Worm (Caenorhabditis elegans) whole organism, young adult: ENCODE measurements around the gene fbxa-99.

ENCODE experiments used
- B0035.1 ChIP-seq: sonication (generic microtip); optimal IDR thresholded peaks from 2 replicates; lab custom pipeline; 2016; ENCODE audit warnings: missing genetic modification characterization, mild to moderate bottlenecking, missing compliant biosample characterization, missing genotype, missing genetic modification reagents
- B0261.1 ChIP-seq: sonication (generic microtip); optimal IDR thresholded peaks from 2 replicates; lab custom pipeline; 2016; ENCODE audit warnings: mild to moderate bottlenecking, missing genetic modification characterization, moderate library complexity, missing compliant biosample characterization
- B0336.3 ChIP-seq: fragments of 200-800 bp; sonication (Bioruptor generic); IDR thresholded peaks from 2 replicates; pipeline ENCODE4 v1.3.6; 2022; ENCODE audit warnings: missing genetic modification characterization, missing compliant biosample characterization
- C17E4.6 ChIP-seq: fragments of 200-800 bp; sonication (Bioruptor generic); IDR thresholded peaks from 2 replicates; pipeline ENCODE4 v1.3.6; 2022; ENCODE audit warnings: missing genetic modification reagents, missing genetic modification characterization, missing compliant biosample characterization
- D2030.7 ChIP-seq: fragments of 200-800 bp; sonication (Bioruptor generic); IDR thresholded peaks from 2 replicates; pipeline ENCODE4 v1.3.6; 2022; ENCODE audit warnings: missing genetic modification reagents, missing genetic modification characterization, missing compliant biosample characterization
- F10E7.11 ChIP-seq: sonication (generic microtip); optimal IDR thresholded peaks from 2 replicates; lab custom pipeline; 2017; ENCODE audit warnings: mild to moderate bottlenecking, missing genetic modification characterization, moderate library complexity, missing compliant biosample characterization
- F52B5.7 ChIP-seq: sonication (generic microtip); optimal IDR thresholded peaks from 2 replicates; lab custom pipeline; 2016; ENCODE audit warnings: mild to moderate bottlenecking, missing genetic modification characterization, missing compliant biosample characterization
- F57C9.4 ChIP-seq: sonication (generic microtip); optimal IDR thresholded peaks from 2 replicates; lab custom pipeline; 2017; ENCODE audit warnings: mild to moderate bottlenecking, missing genetic modification characterization, missing compliant biosample characterization
- T26A5.8 ChIP-seq: sonication (generic microtip); optimal IDR thresholded peaks from 2 replicates; lab custom pipeline; 2016; ENCODE audit warnings: missing genetic modification characterization, missing compliant biosample characterization
- Y53F4B.3 ChIP-seq: fragments of 200-800 bp; sonication (Bioruptor generic); IDR thresholded peaks from 2 replicates; pipeline ENCODE4 v1.3.6; 2022; ENCODE audit warnings: missing genetic modification reagents, missing genetic modification characterization, missing compliant biosample characterization
- ZK185.1 ChIP-seq: sonication (generic microtip); optimal IDR thresholded peaks from 2 replicates; lab custom pipeline; 2016; ENCODE audit warnings: mild to moderate bottlenecking, missing genetic modification characterization, missing compliant biosample characterization; ENCODE audit not compliant: poor library complexity, severe bottlenecking
- atf-7 ChIP-seq: sonication (generic microtip); optimal IDR thresholded peaks from 2 replicates; lab custom pipeline; 2017; ENCODE audit warnings: mild to moderate bottlenecking, missing genetic modification characterization, missing compliant biosample characterization
- cebp-2 ChIP-seq: fragments of 200-800 bp; sonication (Bioruptor generic); IDR thresholded peaks from 2 replicates; pipeline ENCODE4 v1.3.6; 2022; ENCODE audit warnings: missing genetic modification characterization, missing compliant biosample characterization
- ceh-100 ChIP-seq: fragments of 200-800 bp; sonication (Bioruptor generic); IDR thresholded peaks from 2 replicates; pipeline ENCODE4 v1.3.6; 2022; ENCODE audit warnings: missing genetic modification reagents, missing genetic modification characterization, missing compliant biosample characterization
- ceh-27 ChIP-seq: fragments of 200-800 bp; sonication (Bioruptor generic); optimal IDR thresholded peaks from 2 replicates; lab custom pipeline; 2018; ENCODE audit warnings: mild to moderate bottlenecking, missing genetic modification characterization, moderate library complexity, missing compliant biosample characterization
- ceh-91 ChIP-seq: fragments of 200-800 bp; sonication (Bioruptor generic); IDR thresholded peaks from 2 replicates; pipeline ENCODE4 v1.3.6; 2022; ENCODE audit warnings: missing genetic modification reagents, missing genetic modification characterization, missing compliant biosample characterization
- dpff-1 ChIP-seq: sonication (generic microtip); optimal IDR thresholded peaks from 2 replicates; lab custom pipeline; 2017; ENCODE audit warnings: mild to moderate bottlenecking, missing genetic modification characterization, missing compliant biosample characterization
- efl-1 ChIP-seq: fragments of 150-350 bp; optimal IDR thresholded peaks from 2 replicates; lab custom pipeline; 2014; ENCODE audit warnings: missing biosample characterization, missing genetic modification reagents, missing genetic modification characterization
- hlh-12 ChIP-seq: sonication (generic microtip); optimal IDR thresholded peaks from 2 replicates; lab custom pipeline; 2016; ENCODE audit warnings: missing genetic modification characterization, missing compliant biosample characterization
- lag-1 ChIP-seq: fragments of 200-800 bp; sonication (Bioruptor generic); IDR thresholded peaks from 2 replicates; pipeline ENCODE4 v1.3.6; 2022; ENCODE audit warnings: missing genetic modification reagents, missing genetic modification characterization, missing compliant biosample characterization
- madf-8 ChIP-seq: fragments of 200-800 bp; sonication (Bioruptor generic); conservative IDR thresholded peaks from 2 replicates; pipeline ENCODE4 v1.3.6; 2022; ENCODE audit warnings: missing genetic modification reagents, missing genetic modification characterization, missing compliant biosample characterization
- mcd-1 ChIP-seq: fragments of 200-800 bp; sonication (Bioruptor generic); IDR thresholded peaks from 2 replicates; pipeline ENCODE4 v1.3.6; 2022; ENCODE audit warnings: missing genetic modification reagents, missing genetic modification characterization, missing compliant biosample characterization
- mxl-1 ChIP-seq: sonication (generic microtip); optimal IDR thresholded peaks from 2 replicates; lab custom pipeline; 2016; ENCODE audit warnings: missing genetic modification characterization, missing compliant biosample characterization
- nfya-1 ChIP-seq: sonication (generic microtip); optimal IDR thresholded peaks from 2 replicates; lab custom pipeline; 2017; ENCODE audit warnings: antibody characterized with exemption, missing compliant biosample characterization, missing genetic modification characterization, borderline replicate concordance; ENCODE audit not compliant: insufficient read depth
- nfya-2 ChIP-seq: fragments of 200-800 bp; sonication (Bioruptor generic); IDR thresholded peaks from 2 replicates; pipeline ENCODE4 v1.3.6; 2022; ENCODE audit warnings: missing genetic modification reagents, missing genetic modification characterization, missing compliant biosample characterization
- nhr-90 ChIP-seq: sonication (generic microtip); optimal IDR thresholded peaks from 2 replicates; lab custom pipeline; 2016; ENCODE audit warnings: missing genotype, mild to moderate bottlenecking, missing genetic modification characterization, missing compliant biosample characterization
- pbrm-1 ChIP-seq: fragments of 200-800 bp; sonication (Bioruptor generic); IDR thresholded peaks from 2 replicates; pipeline ENCODE4 v1.3.6; 2022; ENCODE audit warnings: missing genetic modification reagents, missing genetic modification characterization, missing compliant biosample characterization
- pha-4 ChIP-seq: fragments of 150-350 bp; sonication (generic microtip); optimal IDR thresholded peaks from 2 replicates; lab custom pipeline; 2014; ENCODE audit warnings: missing biosample characterization, missing genetic modification reagents, missing genetic modification characterization
- rcor-1 ChIP-seq: fragments of 200-800 bp; sonication (Bioruptor generic); IDR thresholded peaks from 2 replicates; pipeline ENCODE4 v1.3.6; 2022; ENCODE audit warnings: missing genetic modification reagents, missing genetic modification characterization, missing compliant biosample characterization
- sea-2 ChIP-seq: fragments of 200-800 bp; sonication (Bioruptor generic); IDR thresholded peaks from 2 replicates; pipeline ENCODE4 v1.3.6; 2022; ENCODE audit warnings: missing genetic modification characterization, missing compliant biosample characterization
- snpc-3.4 ChIP-seq: sonication (generic microtip); optimal IDR thresholded peaks from 2 replicates; lab custom pipeline; 2017; ENCODE audit warnings: missing genetic modification characterization, mild to moderate bottlenecking, missing compliant biosample characterization, antibody characterized with exemption, moderate library complexity, missing genotype, missing genetic modification reagents
- somi-1 ChIP-seq: fragments of 200-800 bp; sonication (Bioruptor generic); optimal IDR thresholded peaks from 2 replicates; lab custom pipeline; 2018; ENCODE audit warnings: mild to moderate bottlenecking, missing genetic modification characterization, missing compliant biosample characterization
- tbp1 ChIP-seq: fragments of 200-800 bp; sonication (Bioruptor generic); optimal IDR thresholded peaks from 2 replicates; lab custom pipeline; 2018; ENCODE audit warnings: mild to moderate bottlenecking, missing genetic modification characterization, missing compliant biosample characterization
- xnd-1 ChIP-seq: sonication (generic microtip); optimal IDR thresholded peaks from 2 replicates; lab custom pipeline; 2016; ENCODE audit warnings: missing genotype, missing genetic modification reagents, missing genetic modification characterization, missing compliant biosample characterization
- zfh-2 ChIP-seq: fragments of 200-800 bp; sonication (Bioruptor generic); conservative IDR thresholded peaks from 2 replicates; pipeline ENCODE4 v1.3.6; 2022; ENCODE audit warnings: missing genetic modification reagents, missing genetic modification characterization, missing compliant biosample characterization
- ztf-18 ChIP-seq: sonication (generic microtip); optimal IDR thresholded peaks from 2 replicates; lab custom pipeline; 2016; ENCODE audit warnings: missing genotype, mild to moderate bottlenecking, missing genetic modification characterization, missing compliant biosample characterization
- ztf-25 ChIP-seq: fragments of 200-800 bp; sonication (Bioruptor generic); IDR thresholded peaks from 2 replicates; pipeline ENCODE4 v1.3.6; 2022; ENCODE audit warnings: missing genetic modification reagents, missing genetic modification characterization, missing compliant biosample characterization
- ztf-3 ChIP-seq: fragments of 200-800 bp; sonication (Bioruptor generic); optimal IDR thresholded peaks from 2 replicates; lab custom pipeline; 2018; ENCODE audit warnings: mild to moderate bottlenecking, missing genetic modification characterization, missing compliant biosample characterization
- ztf-6 ChIP-seq: fragments of 200-800 bp; sonication (Bioruptor generic); IDR thresholded peaks from 2 replicates; pipeline ENCODE4 v1.3.6; 2022; ENCODE audit warnings: missing genetic modification reagents, missing genetic modification characterization, missing compliant biosample characterization

The fbxa-99 gene

DNA sequence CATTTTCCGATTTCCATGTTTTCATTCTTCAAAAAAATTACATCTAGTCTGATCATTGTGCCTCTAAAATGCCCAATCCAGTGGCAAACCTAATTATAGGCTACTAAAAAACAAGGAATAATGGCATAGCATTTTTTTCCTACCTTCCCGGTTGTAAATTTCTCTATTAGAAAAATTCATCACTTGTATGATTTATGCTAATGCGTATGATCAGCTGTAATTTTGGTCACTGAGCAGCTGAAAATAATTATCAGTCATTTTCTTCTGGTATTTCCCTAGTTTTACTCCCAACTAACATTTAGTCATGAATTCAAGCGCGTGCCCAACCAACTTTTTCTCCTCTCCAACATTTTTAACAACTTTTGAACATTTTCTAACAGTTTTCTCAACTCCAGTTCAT, 27.2 kb downstream of the fbxa-99 start, which contains the start of gene srh-186:
TSS of gene srh-186 (plus strand) at position 301 of the 400 bp plus-strand sequence.
- TF ChIP-seq snpc-3.4 (no peak), B0035.1 (tag; lab: Kevin White, UChicago) (no peak), somi-1 (GFP tag; lab: Kevin White, UChicago) (no peak), madf-8 (GFP tag; lab: Robert Waterston, UW) (no peak), hlh-12 (no peak), D2030.7 (GFP tag; lab: Robert Waterston, UW) (no peak), C17E4.6 (GFP tag; lab: Robert Waterston, UW) (no peak), nhr-90 (tag; lab: Kevin White, UChicago) (no peak), ztf-3 (GFP tag; lab: Kevin White, UChicago) (no peak), efl-1 (GFP tag; lab: Kevin White, UChicago) (no peak), B0261.1 (tag; lab: Kevin White, UChicago) (no peak), Y53F4B.3 (GFP tag; lab: Robert Waterston, UW) (no peak), rcor-1 (no peak)
- TF ChIP-seq, all 124 proteins: peak for 0

- no peak for TF ChIP-seq cebp-2
- no peak for TF ChIP-seq pha-4 (tag; lab: Kevin White, UChicago)
- TF ChIP-seq zfh-2 (GFP tag; lab: Robert Waterston, UW), result no peak
- no peak for TF ChIP-seq atf-7
- TF ChIP-seq T26A5.8, result no peak
- TF ChIP-seq ceh-100 (GFP tag; lab: Robert Waterston, UW), result no peak
- no peak for TF ChIP-seq ztf-25 (GFP tag; lab: Robert Waterston, UW)
- no peak for TF ChIP-seq lag-1 (GFP tag; lab: Robert Waterston, UW)
- no peak for TF ChIP-seq mcd-1
Measured at ce11 chrV:15954932-15955331, 27.7 kb downstream of the fbxa-99 start, which contains the start of gene srw-57. TSS of gene srw-57 (minus strand) at chrV:15955032.

DNA sequence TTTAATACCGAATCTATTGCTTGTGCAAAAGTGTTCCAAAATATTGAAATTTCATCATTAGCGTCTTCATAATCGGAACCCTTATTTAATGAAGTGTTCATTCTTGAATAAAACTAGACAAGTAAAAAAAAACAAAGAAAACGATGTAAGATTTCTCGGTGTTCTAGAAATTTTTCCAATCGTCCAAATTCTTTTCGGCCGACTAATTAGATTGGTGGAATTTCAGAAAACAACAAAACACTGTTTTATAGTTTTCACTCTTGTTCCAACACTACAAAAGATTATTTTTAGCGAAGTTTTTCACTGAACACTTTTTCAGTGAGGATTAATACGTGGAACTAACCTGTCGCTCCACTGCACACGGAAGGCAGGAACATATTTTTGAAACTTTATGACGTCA, 29.9 kb downstream of the fbxa-99 start, which contains the start of gene srw-56:
TSS of gene srw-56 (minus strand) at position 101 of the 400 bp plus-strand sequence.
- TF ChIP-seq nfya-1 (tag; lab: Kevin White, UChicago) (no peak), Y53F4B.3 (GFP tag; lab: Robert Waterston, UW) (no peak), zfh-2 (GFP tag; lab: Robert Waterston, UW) (no peak), mxl-1 (no peak)
- TF ChIP-seq, all 124 proteins: peak for 0

ce11 chrV:15950903-15951302, 31.8 kb downstream of the fbxa-99 start, which contains the start of gene srw-59:
TSS of gene srw-59 (minus strand) at chrV:15951003.
- TF ChIP-seq ceh-91 (no peak), tbp1 (GFP tag; lab: Kevin White, UChicago) (no peak), sea-2 (GFP tag; lab: Robert Waterston, UW) (no peak), dpff-1 (no peak), madf-8 (GFP tag; lab: Robert Waterston, UW) (no peak), nfya-2 (GFP tag; lab: Robert Waterston, UW) (no peak), ztf-18 (no peak), F57C9.4 (no peak), xnd-1 (tag; lab: Kevin White, UChicago) (no peak), ZK185.1 (no peak), B0336.3 (GFP tag; lab: Robert Waterston, UW) (no peak), ztf-6 (GFP tag; lab: Robert Waterston, UW) (no peak), hlh-12 (no peak), F52B5.7 (tag; lab: Kevin White, UChicago) (no peak), ceh-27 (GFP tag; lab: Kevin White, UChicago) (no peak), C17E4.6 (GFP tag; lab: Robert Waterston, UW) (no peak), ztf-3 (GFP tag; lab: Kevin White, UChicago) (no peak), F10E7.11 (tag; lab: Kevin White, UChicago) (no peak), pbrm-1 (GFP tag; lab: Robert Waterston, UW) (no peak)
